Worm (Caenorhabditis elegans): Measurements from ENCODE around the gene npr-4.

The npr-4 gene

DNA sequence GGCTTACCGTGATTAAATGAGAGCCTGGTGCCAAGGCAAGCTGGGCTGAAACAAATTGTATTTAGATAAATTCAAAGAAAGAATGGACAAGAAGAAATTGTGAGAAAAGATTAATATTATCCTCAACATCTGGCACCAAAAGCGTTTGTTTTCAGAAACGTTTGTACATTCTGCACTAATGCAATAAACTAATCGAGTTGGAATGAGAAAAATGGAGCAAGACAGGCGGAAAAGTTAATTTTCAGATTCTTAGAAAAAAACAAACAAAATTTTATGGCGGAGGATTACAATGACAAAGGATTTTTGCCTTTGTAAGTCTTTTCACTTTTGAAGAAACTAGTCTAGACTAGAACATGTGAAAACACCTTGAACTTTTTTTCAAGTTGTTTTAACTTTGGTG, at the start of gene npr-4:
npr-4 (minus strand) TSS at position 52 of the 400 bp plus-strand sequence.
- no peak for TF ChIP-seq unc-62 (GFP tag; optimal IDR thresholded peaks at IDR 0.05)
- TF ChIP-seq ztf-4 (tag; optimal IDR thresholded peaks at IDR 0.05): no peak
- TF ChIP-seq nhr-11 (tag; optimal IDR thresholded peaks at IDR 0.05): no peak
- TF ChIP-seq lin-11 (tag; optimal IDR thresholded peaks at IDR 0.05): no peak
- TF ChIP-seq lsy-2 (tag; optimal IDR thresholded peaks at IDR 0.05): no peak
- no peak for TF ChIP-seq unc-55 (GFP tag; optimal IDR thresholded peaks at IDR 0.05)
- no peak for TF ChIP-seq R02D3.7 (tag; optimal IDR thresholded peaks at IDR 0.05)
- no peak for TF ChIP-seq nhr-12 (tag; optimal IDR thresholded peaks at IDR 0.05)
- no peak for TF ChIP-seq C34F6.9 (tag; optimal IDR thresholded peaks at IDR 0.05)
- TF ChIP-seq nhr-129 (tag; optimal IDR thresholded peaks at IDR 0.05): no peak

DNA sequence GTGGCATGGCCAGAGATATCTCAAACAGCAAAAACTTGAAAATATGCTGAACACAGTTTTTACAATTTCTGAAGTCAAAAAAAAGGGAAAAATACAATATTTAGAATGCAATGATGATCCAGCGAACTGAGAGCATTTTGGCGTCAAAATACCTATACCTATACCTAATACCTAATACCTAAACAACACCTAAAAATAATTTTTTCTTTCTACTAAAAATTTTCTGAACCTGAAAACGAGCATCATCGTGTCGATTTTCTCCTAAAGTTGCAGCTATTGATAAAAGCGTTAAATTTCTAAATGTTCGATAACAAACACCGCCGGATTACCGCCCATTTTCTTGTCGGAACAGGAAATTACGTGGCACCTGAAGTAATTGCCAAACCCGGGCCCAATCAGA, 45.4 kb upstream of the npr-4 start, which contains the start of gene T24D5.4:
T24D5.4 (plus strand) TSS at position 301 of the 400 bp plus-strand sequence.
- no peak for TF ChIP-seq ztf-11 (tag; optimal IDR thresholded peaks at IDR 0.05)
- TF ChIP-seq F13H6.1 (tag; optimal IDR thresholded peaks at IDR 0.05): no peak
- no peak for TF ChIP-seq peb-1 (tag; optimal IDR thresholded peaks at IDR 0.05)
- TF ChIP-seq lin-11 (tag; optimal IDR thresholded peaks at IDR 0.05): no peak
- no peak for TF ChIP-seq nhr-10 (tag; optimal IDR thresholded peaks at IDR 0.05)
- TF ChIP-seq nhr-25 (tag; optimal IDR thresholded peaks at IDR 0.05): no peak
- no peak for TF ChIP-seq nhr-21 (tag; optimal IDR thresholded peaks at IDR 0.05)
- TF ChIP-seq nhr-23 (tag; optimal IDR thresholded peaks at IDR 0.05): no peak
- no peak for TF ChIP-seq lin-13 (GFP tag; optimal IDR thresholded peaks at IDR 0.05)
- TF ChIP-seq mdl-1 (tag; optimal IDR thresholded peaks at IDR 0.05): no peak
- TF ChIP-seq sma-9 (GFP tag; optimal IDR thresholded peaks at IDR 0.05): no peak
- no peak for TF ChIP-seq sma-9 (tag; optimal IDR thresholded peaks at IDR 0.05)
- no peak for TF ChIP-seq elt-1 (tag; optimal IDR thresholded peaks at IDR 0.05)
- TF ChIP-seq ztf-1 (GFP tag; conservative IDR thresholded peaks at IDR 0.05): no peak
- no peak for TF ChIP-seq aly-2 (tag; optimal IDR thresholded peaks at IDR 0.05)

- TF ChIP-seq nhr-129 (tag; optimal IDR thresholded peaks at IDR 0.05) (no peak), nhr-10 (tag; optimal IDR thresholded peaks at IDR 0.05) (no peak), fos-1 (tag; optimal IDR thresholded peaks at IDR 0.05) (peak; percentile 62), sma-9 (GFP tag; optimal IDR thresholded peaks at IDR 0.05) (peak; percentile 70), sma-9 (tag; optimal IDR thresholded peaks at IDR 0.05) (no peak), ceh-82 (tag; optimal IDR thresholded peaks at IDR 0.05) (no peak), gmeb-1 (tag; optimal IDR thresholded peaks at IDR 0.05) (no peak)
These were observed 44.5 kb upstream of the npr-4 start for ce11 chrX:12595954-12596353.

- TF ChIP-seq Y55F3AM.14 (GFP tag; optimal IDR thresholded peaks at IDR 0.05): no peak
- no peak for TF ChIP-seq snpc-4 (tag; optimal IDR thresholded peaks at IDR 0.05)
- TF ChIP-seq lin-13 (GFP tag; optimal IDR thresholded peaks at IDR 0.05): no peak
- no peak for TF ChIP-seq nhr-11 (tag; optimal IDR thresholded peaks at IDR 0.05)
- TF ChIP-seq unc-55 (GFP tag; optimal IDR thresholded peaks at IDR 0.05): no peak
- no peak for TF ChIP-seq blmp-1 (tag; optimal IDR thresholded peaks at IDR 0.05; ENCODE audit: insufficient read depth)
- TF ChIP-seq nhr-77 (tag; optimal IDR thresholded peaks at IDR 0.05): no peak
- TF ChIP-seq ztf-11 (tag; optimal IDR thresholded peaks at IDR 0.05): no peak
- no peak for TF ChIP-seq egl-27 (tag; optimal IDR thresholded peaks at IDR 0.05)
- TF ChIP-seq sem-4 (tag; optimal IDR thresholded peaks at IDR 0.05): no peak
- no peak for TF ChIP-seq peb-1 (tag; optimal IDR thresholded peaks at IDR 0.05)
- TF ChIP-seq ztf-1 (GFP tag; conservative IDR thresholded peaks at IDR 0.05): no peak
- TF ChIP-seq nhr-129 (tag; optimal IDR thresholded peaks at IDR 0.05): no peak
- TF ChIP-seq C34F6.9 (tag; optimal IDR thresholded peaks at IDR 0.05): no peak
These were observed 43.7 kb upstream of the npr-4 start for ce11 chrX:12595217-12595616.

DNA sequence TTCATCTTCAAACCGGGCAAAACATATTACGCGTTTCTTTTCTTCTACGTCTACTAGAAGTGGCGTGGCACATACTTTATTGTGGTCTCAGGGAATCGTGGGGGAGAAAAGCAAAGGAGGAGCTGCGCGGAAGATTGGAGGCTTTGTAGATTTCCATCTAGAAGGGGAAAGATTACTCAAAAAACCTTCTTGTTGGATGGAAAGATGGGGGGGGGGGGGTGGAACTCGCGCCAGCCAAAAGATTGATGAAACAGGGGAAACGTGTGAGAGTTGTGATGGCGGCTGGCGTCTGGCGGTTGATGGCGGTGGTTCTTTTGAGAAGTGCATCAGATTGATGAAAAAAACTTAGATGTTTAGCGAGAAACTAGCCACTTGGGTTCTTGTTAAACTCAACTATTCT, 38.0 kb upstream of the npr-4 start:
- TF ChIP-seq elt-3 (tag; optimal IDR thresholded peaks at IDR 0.05): no peak
- TF ChIP-seq unc-39 (tag; optimal IDR thresholded peaks at IDR 0.05): no peak
- peak; percentile 53 for TF ChIP-seq unc-55 (GFP tag; optimal IDR thresholded peaks at IDR 0.05)
- TF ChIP-seq lin-39 (tag; optimal IDR thresholded peaks at IDR 0.05): no peak

Measured in whole organism, L2 larva.